Fruit fly (Drosophila melanogaster) whole organism, embryonic: ENCODE measurements around the gene sv.

Experiments used
- ATbp ChIP-seq: fragments of 200-800 bp; sonication (Bioruptor generic); optimal IDR thresholded peaks from 2 replicates; lab custom pipeline; 2017; ENCODE audit warnings: missing biosample characterization, mild to moderate bottlenecking, missing genetic modification characterization, missing genetic modification reagents
- Antp ChIP-seq: fragments of 200-800 bp; sonication (Bioruptor generic); optimal IDR thresholded peaks from 3 replicates; lab custom pipeline; 2016; ENCODE audit warnings: missing biosample characterization, missing genetic modification characterization
- Atf-2 ChIP-seq: fragments of 200-800 bp; sonication (Bioruptor generic); optimal IDR thresholded peaks from 2 replicates; lab custom pipeline; 2016; ENCODE audit warnings: missing biosample characterization, missing genetic modification characterization
- BtbVII ChIP-seq: fragments of 200-800 bp; sonication (Bioruptor generic); optimal IDR thresholded peaks from 3 replicates; lab custom pipeline; 2017; ENCODE audit warnings: missing biosample characterization, mild to moderate bottlenecking, missing genetic modification characterization
- CG10979 ChIP-seq: fragments of 200-800 bp; sonication (Bioruptor generic); optimal IDR thresholded peaks from 2 replicates; lab custom pipeline; 2018; ENCODE audit warnings: missing biosample characterization, mild to moderate bottlenecking, missing genetic modification characterization, moderate library complexity
- CG12236 ChIP-seq: fragments of 200-800 bp; sonication (Bioruptor generic); optimal IDR thresholded peaks from 2 replicates; lab custom pipeline; 2016; ENCODE audit warnings: missing biosample characterization, missing genetic modification characterization
- CG13296 ChIP-seq: fragments of 200-800 bp; sonication (Bioruptor generic); optimal IDR thresholded peaks from 3 replicates; lab custom pipeline; 2018; ENCODE audit warnings: missing biosample characterization, mild to moderate bottlenecking, missing genetic modification characterization
- CG13424 ChIP-seq: fragments of 200-800 bp; sonication (Bioruptor generic); optimal IDR thresholded peaks from 2 replicates; lab custom pipeline; 2019; ENCODE audit warnings: missing biosample characterization, mild to moderate bottlenecking, missing genetic modification characterization, moderate library complexity
- CG16863 ChIP-seq: fragments of 200-800 bp; sonication (Bioruptor generic); optimal IDR thresholded peaks from 3 replicates; lab custom pipeline; 2016; ENCODE audit warnings: missing biosample characterization, missing genetic modification characterization
- CG17568 ChIP-seq: fragments of 200-800 bp; sonication (Bioruptor generic); optimal IDR thresholded peaks from 2 replicates; lab custom pipeline; 2018; ENCODE audit warnings: missing biosample characterization, mild to moderate bottlenecking, missing genetic modification characterization, moderate library complexity
- CG17829 ChIP-seq: fragments of 200-800 bp; optimal IDR thresholded peaks from 2 replicates; lab custom pipeline; 2019; ENCODE audit warnings: missing biosample characterization, mild to moderate bottlenecking, missing genetic modification characterization, moderate library complexity
- CG30431 ChIP-seq: fragments of 200-800 bp; sonication (Bioruptor generic); optimal IDR thresholded peaks from 2 replicates; lab custom pipeline; 2017; ENCODE audit warnings: missing biosample characterization, missing genetic modification characterization
- CG3065 ChIP-seq: fragments of 200-800 bp; sonication (Bioruptor generic); optimal IDR thresholded peaks from 2 replicates; lab custom pipeline; 2016; ENCODE audit warnings: missing biosample characterization, missing genetic modification characterization
- CG31224 ChIP-seq: fragments of 200-800 bp; sonication (Bioruptor generic); IDR thresholded peaks from 2 replicates; pipeline ENCODE4 v1.3.6; 2022; ENCODE audit warnings: missing biosample characterization, missing genetic modification characterization
- CG32532 ChIP-seq: fragments of 200-800 bp; sonication (Bioruptor generic); IDR thresholded peaks from 2 replicates; pipeline ENCODE4 v1.3.6; 2022; ENCODE audit warnings: missing biosample characterization, missing genetic modification characterization
- CG4617 ChIP-seq: fragments of 200-800 bp; sonication (Bioruptor generic); optimal IDR thresholded peaks from 3 replicates; lab custom pipeline; 2016; ENCODE audit warnings: missing biosample characterization, missing genetic modification characterization, borderline replicate concordance
- CG6813 ChIP-seq: fragments of 200-800 bp; sonication (Bioruptor generic); optimal IDR thresholded peaks from 2 replicates; lab custom pipeline; 2017; ENCODE audit warnings: missing biosample characterization, missing genetic modification characterization, mild to moderate bottlenecking, moderate library complexity, missing genetic modification reagents
- CG7786 ChIP-seq: fragments of 200-800 bp; sonication (Bioruptor generic); optimal IDR thresholded peaks from 2 replicates; lab custom pipeline; 2016; ENCODE audit warnings: missing biosample characterization, missing genetic modification characterization
- CG8281 ChIP-seq: fragments of 200-800 bp; sonication (Bioruptor generic); optimal IDR thresholded peaks from 2 replicates; lab custom pipeline; 2018; ENCODE audit warnings: missing biosample characterization, mild to moderate bottlenecking, missing genetic modification characterization, moderate library complexity
- CG9817 ChIP-seq: fragments of 200-800 bp; sonication (Bioruptor generic); optimal IDR thresholded peaks from 2 replicates; lab custom pipeline; 2018; ENCODE audit warnings: missing biosample characterization, mild to moderate bottlenecking, missing genetic modification characterization, moderate library complexity
- CG9932 ChIP-seq: fragments of 200-800 bp; sonication (Bioruptor generic); IDR thresholded peaks from 2 replicates; pipeline ENCODE4 v1.3.6; 2022; ENCODE audit warnings: missing biosample characterization, missing genetic modification characterization
- Chrac-16 ChIP-seq: fragments of 200-800 bp; sonication (Bioruptor generic); optimal IDR thresholded peaks from 3 replicates; lab custom pipeline; 2016; ENCODE audit warnings: missing biosample characterization, missing genetic modification characterization
- Eip74EF ChIP-seq, 2 experiments: fragments of 200-800 bp in 1 of 2; fragments of >200 bp in 1 of 2; sonication (Bioruptor generic) in 1 of 2; optimal IDR thresholded peaks; 2 replicates each; lab custom pipeline; 2017 to 2019; ENCODE audit warnings: missing biosample characterization in 2 of 2, missing genetic modification characterization in 2 of 2, mild to moderate bottlenecking in 1 of 2, moderate library complexity in 1 of 2
- Hand ChIP-seq: fragments of 200-800 bp; sonication (Bioruptor generic); optimal IDR thresholded peaks from 2 replicates; lab custom pipeline; 2017; ENCODE audit warnings: mild to moderate bottlenecking, missing biosample characterization, missing genetic modification reagents, missing genetic modification characterization
- Hey ChIP-seq: fragments of 200-800 bp; sonication (Bioruptor generic); optimal IDR thresholded peaks from 3 replicates; lab custom pipeline; 2018; ENCODE audit warnings: missing biosample characterization, mild to moderate bottlenecking, missing genetic modification characterization
- Hr39 ChIP-seq: fragments of >200 bp; optimal IDR thresholded peaks from 2 replicates; lab custom pipeline; 2017
- Hr51 ChIP-seq, 2 experiments: fragments of 200-800 bp; sonication (Bioruptor generic); optimal IDR thresholded peaks; 2 replicates in 1 of 2; 3 replicates in 1 of 2; lab custom pipeline; 2016 to 2018; ENCODE audit warnings: missing biosample characterization in 2 of 2, missing genetic modification characterization in 2 of 2, mild to moderate bottlenecking in 1 of 2, moderate library complexity in 1 of 2
- MESR4 ChIP-seq: fragments of 200-800 bp; sonication (Bioruptor generic); optimal IDR thresholded peaks from 2 replicates; lab custom pipeline; 2018; ENCODE audit warnings: missing biosample characterization, mild to moderate bottlenecking, missing genetic modification characterization, moderate library complexity
- Side ChIP-seq: fragments of 200-800 bp; sonication (Bioruptor generic); optimal IDR thresholded peaks from 2 replicates; lab custom pipeline; 2016; ENCODE audit warnings: missing biosample characterization, missing genetic modification characterization
- Spps ChIP-seq: fragments of 200-800 bp; sonication (Bioruptor generic); optimal IDR thresholded peaks from 2 replicates; lab custom pipeline; 2018; ENCODE audit warnings: missing biosample characterization, mild to moderate bottlenecking, missing genetic modification characterization
- Sry-δ ChIP-seq: fragments of 200-800 bp; sonication (Bioruptor generic); optimal IDR thresholded peaks from 2 replicates; lab custom pipeline; 2016; ENCODE audit warnings: missing biosample characterization, missing genetic modification characterization
- bowl ChIP-seq: fragments of 200-800 bp; sonication (Bioruptor generic); IDR thresholded peaks from 2 replicates; pipeline ENCODE4 v1.3.6; 2022; ENCODE audit warnings: missing biosample characterization, missing genetic modification characterization
- crol ChIP-seq: fragments of 200-800 bp; sonication (Bioruptor generic); IDR thresholded peaks from 2 replicates; pipeline ENCODE4 v1.3.6; 2022; ENCODE audit warnings: missing biosample characterization, missing genetic modification characterization
- da ChIP-seq: fragments of 200-800 bp; sonication (Bioruptor generic); optimal IDR thresholded peaks from 2 replicates; lab custom pipeline; 2016; ENCODE audit warnings: missing biosample characterization, missing genetic modification characterization
- dimm ChIP-seq: fragments of 200-800 bp; sonication (Bioruptor generic); IDR thresholded peaks from 2 replicates; pipeline ENCODE4 v1.3.6; 2022; ENCODE audit warnings: missing biosample characterization, missing genetic modification characterization
- esg ChIP-seq: fragments of 200-800 bp; sonication (Bioruptor generic); conservative IDR thresholded peaks from 2 replicates; pipeline ENCODE4 v1.3.6; 2022; ENCODE audit warnings: missing biosample characterization, missing genetic modification characterization
- fd64A ChIP-seq: fragments of 200-800 bp; sonication (Bioruptor generic); optimal IDR thresholded peaks from 3 replicates; lab custom pipeline; 2018; ENCODE audit warnings: missing biosample characterization, mild to moderate bottlenecking, missing genetic modification characterization
- gem ChIP-seq: fragments of 200-800 bp; sonication (Bioruptor generic); optimal IDR thresholded peaks from 2 replicates; lab custom pipeline; 2019; ENCODE audit warnings: missing biosample characterization, mild to moderate bottlenecking, missing genetic modification characterization, moderate library complexity
- gfzf ChIP-seq: fragments of 200-800 bp; sonication (Bioruptor generic); optimal IDR thresholded peaks from 2 replicates; lab custom pipeline; 2016; ENCODE audit warnings: missing biosample characterization, mild to moderate bottlenecking, missing genetic modification characterization, moderate library complexity
- hth ChIP-seq: fragments of >200 bp; optimal IDR thresholded peaks from 2 replicates; lab custom pipeline; 2017; ENCODE audit warnings: inconsistent platforms
- jigr1 ChIP-seq: fragments of 200-800 bp; sonication (Bioruptor generic); IDR thresholded peaks from 3 replicates; pipeline ENCODE4 v1.3.6; 2022; ENCODE audit warnings: missing biosample characterization, missing genetic modification characterization
- lola ChIP-seq, 3 experiments: fragments of >200 bp in 2 of 3; fragments of 200-800 bp in 1 of 3; sonication (Bioruptor generic) in 1 of 3; optimal IDR thresholded peaks; 2 replicates each; lab custom pipeline; 2017 to 2019; ENCODE audit warnings: missing biosample characterization in 3 of 3, missing genetic modification characterization in 3 of 3, mild to moderate bottlenecking in 1 of 3, moderate library complexity in 1 of 3
- mld ChIP-seq: fragments of 200-800 bp; sonication (Bioruptor generic); IDR thresholded peaks from 3 replicates; pipeline ENCODE4 v1.3.6; 2022; ENCODE audit warnings: missing biosample characterization, missing genetic modification characterization; ENCODE audit not compliant: partially characterized antibody
- nau ChIP-seq: fragments of 200-800 bp; sonication (Bioruptor generic); optimal IDR thresholded peaks from 3 replicates; lab custom pipeline; 2017; ENCODE audit warnings: missing biosample characterization, mild to moderate bottlenecking, missing genetic modification characterization, missing genetic modification reagents
- nerfin-1 ChIP-seq: fragments of 200-800 bp; sonication (Bioruptor generic); optimal IDR thresholded peaks from 3 replicates; lab custom pipeline; 2019; ENCODE audit warnings: missing biosample characterization, mild to moderate bottlenecking, missing genetic modification characterization, moderate library complexity
- nerfin-2 ChIP-seq: fragments of 200-800 bp; sonication (Bioruptor generic); IDR thresholded peaks from 2 replicates; pipeline ENCODE4 v1.3.6; 2022; ENCODE audit warnings: missing biosample characterization, missing genetic modification characterization; ENCODE audit not compliant: partially characterized antibody
- sens ChIP-seq: fragments of 200-800 bp; sonication (Bioruptor generic); peaks from one replicate; lab custom pipeline; 2016; ENCODE audit warnings: missing biosample characterization, missing genetic modification characterization
- slp2 ChIP-seq: fragments of 200-800 bp; sonication (Bioruptor generic); optimal IDR thresholded peaks from 2 replicates; lab custom pipeline; 2016; ENCODE audit warnings: missing biosample characterization, missing genetic modification characterization
- unc-4 ChIP-seq: fragments of 200-800 bp; sonication (Bioruptor generic); IDR thresholded peaks from 2 replicates; pipeline ENCODE4 v1.3.6; 2022; ENCODE audit warnings: missing biosample characterization, missing genetic modification characterization; ENCODE audit not compliant: partially characterized antibody

sv gene

dm6 chr4:1123769-1124493 lies 35.3 kb downstream of the sv start, which contains the start of gene Arf4 (continued):
- TF ChIP-seq CG8281 (tag; lab: Kevin White, UChicago) (no peak), CG6813 (GFP tag; lab: Kevin White, UChicago) (no peak), Side (GFP tag; lab: Kevin White, UChicago) (no peak), Chrac-16 (no peak), CG4617 (peak; percentile 56), Hey (tag; lab: Kevin White, UChicago) (no peak), fd64A (GFP tag; lab: Kevin White, UChicago) (no peak), CG17829 (tag; lab: Kevin White, UChicago) (peak; percentile 2), MESR4 (peak; percentile 86), Eip74EF (GFP tag; optimal IDR thresholded peaks at IDR 0.05; lab: Kevin White, UChicago) (peak in 1 of 2 experiments; percentile 64), CG16863 (GFP tag; lab: Kevin White, UChicago) (no peak), CG17568 (GFP tag; lab: Kevin White, UChicago) (no peak), Hr39 (lab: Kevin White, UChicago) (no peak), nau (no peak), CG3065 (GFP tag; lab: Kevin White, UChicago) (no peak), CG10979 (tag; lab: Kevin White, UChicago) (no peak), Sry-δ (GFP tag; lab: Kevin White, UChicago) (peak; percentile 31), gem (tag; lab: Kevin White, UChicago) (peak; percentile 6), nerfin-2 (GFP tag; lab: Robert Waterston, UW) (no peak), Spps (no peak), CG30431 (no peak), CG13296 (no peak), hth (lab: Kevin White, UChicago) (no peak), sens (GFP tag; lab: Kevin White, UChicago) (peak; percentile 73), Antp (GFP tag; lab: Kevin White, UChicago) (no peak), mld (no peak), lola (GFP tag; optimal IDR thresholded peaks at IDR 0.05; lab: Kevin White, UChicago) (peak in 1 of 3 experiments; percentile 80), CG9817 (tag; lab: Kevin White, UChicago) (no peak), Hand (no peak), Atf-2 (GFP tag; lab: Kevin White, UChicago) (no peak), unc-4 (no peak), BtbVII (GFP tag; lab: Kevin White, UChicago) (no peak), esg (GFP tag; lab: Robert Waterston, UW) (no peak), CG13424 (tag; lab: Kevin White, UChicago) (peak; percentile 1), nerfin-1 (no peak), jigr1 (GFP tag; lab: Robert Waterston, UW) (no peak), Hr51 (GFP tag; optimal IDR thresholded peaks at IDR 0.05; lab: Kevin White, UChicago) (no peak), gfzf (peak; percentile 71), ATbp (no peak), CG12236 (GFP tag; lab: Kevin White, UChicago) (no peak), slp2 (no peak), CG9932 (GFP tag; lab: Robert Waterston, UW) (no peak), dimm (GFP tag; lab: Robert Waterston, UW) (no peak), crol (GFP tag; lab: Robert Waterston, UW) (no peak), CG32532 (no peak), da (GFP tag; lab: Kevin White, UChicago) (no peak), bowl (no peak), CG31224 (GFP tag; lab: Robert Waterston, UW) (no peak), CG7786 (GFP tag; lab: Kevin White, UChicago) (no peak)
